Worm (Caenorhabditis elegans) whole organism, L1 larva: ENCODE measurements around the gene pho-14.

Source experiments
- C16A3.4 ChIP-seq: fragments of 150-350 bp; optimal IDR thresholded peaks from 2 replicates; lab custom pipeline; 2014; ENCODE audit warnings: missing biosample characterization, missing genetic modification characterization
- C34B4.2 ChIP-seq: sonication (generic microtip); optimal IDR thresholded peaks from 2 replicates; lab custom pipeline; 2017; ENCODE audit warnings: mild to moderate bottlenecking, missing genetic modification characterization, missing compliant biosample characterization
- blmp-1 ChIP-seq: fragments of 150-350 bp; optimal IDR thresholded peaks from 2 replicates; lab custom pipeline; 2014; ENCODE audit warnings: missing biosample characterization, missing genetic modification characterization
- ceh-63 ChIP-seq: fragments of 200-800 bp; sonication (Bioruptor generic); optimal IDR thresholded peaks from 2 replicates; lab custom pipeline; 2018; ENCODE audit warnings: mild to moderate bottlenecking, missing genetic modification characterization, missing compliant biosample characterization
- ces-1 ChIP-seq: fragments of 150-350 bp; optimal IDR thresholded peaks from 2 replicates; lab custom pipeline; 2014; ENCODE audit warnings: missing biosample characterization, missing genetic modification reagents, missing genetic modification characterization
- efl-1 ChIP-seq, 4 experiments: fragments of 150-350 bp; optimal IDR thresholded peaks in 3 of 4; peaks in 1 of 4; 1 replicate in 1 of 4; 2 replicates in 3 of 4; lab custom pipeline; 2014; ENCODE audit warnings: missing biosample characterization in 2 of 4, missing genetic modification characterization in 2 of 4, missing genetic modification reagents in 2 of 4
- efl-3 ChIP-seq: fragments of 200-800 bp; sonication (Bioruptor generic); optimal IDR thresholded peaks from 2 replicates; lab custom pipeline; 2018; ENCODE audit warnings: mild to moderate bottlenecking, missing genetic modification characterization, missing compliant biosample characterization
- elt-2 ChIP-seq: sonication (generic microtip); optimal IDR thresholded peaks from 2 replicates; lab custom pipeline; 2016; ENCODE audit warnings: missing genetic modification characterization, mild to moderate bottlenecking, inconsistent platforms, missing compliant biosample characterization, missing genetic modification reagents
- elt-3 ChIP-seq, 6 experiments: fragments of 150-350 bp in 1 of 6; sonication (generic microtip); optimal IDR thresholded peaks; 2 replicates each; lab custom pipeline; 2017 to 2018; ENCODE audit warnings: missing biosample characterization in 6 of 6, missing genetic modification characterization in 6 of 6, inconsistent platforms in 1 of 6
- fkh-4 ChIP-seq: sonication (generic microtip); optimal IDR thresholded peaks from 2 replicates; lab custom pipeline; 2016; ENCODE audit warnings: missing compliant biosample characterization, missing genetic modification characterization, borderline replicate concordance
- hlh-17 ChIP-seq: fragments of 200-800 bp; sonication (Bioruptor generic); optimal IDR thresholded peaks from 2 replicates; lab custom pipeline; 2018; ENCODE audit warnings: missing genetic modification characterization, mild to moderate bottlenecking, missing compliant biosample characterization, moderate library complexity, borderline replicate concordance
- hlh-4 ChIP-seq: sonication (generic microtip); optimal IDR thresholded peaks from 2 replicates; lab custom pipeline; 2016; ENCODE audit warnings: mild to moderate bottlenecking, missing genetic modification characterization, missing compliant biosample characterization
- irx-1 ChIP-seq: sonication (generic microtip); optimal IDR thresholded peaks from 2 replicates; lab custom pipeline; 2016; ENCODE audit warnings: missing genetic modification characterization, missing compliant biosample characterization
- isw-1 ChIP-seq: fragments of 200-800 bp; sonication (Bioruptor generic); IDR thresholded peaks from 2 replicates; pipeline ENCODE4 v1.3.6; 2022; ENCODE audit warnings: missing genetic modification characterization, missing compliant biosample characterization
- jun-1 ChIP-seq: fragments of 150-350 bp; optimal IDR thresholded peaks from 2 replicates; lab custom pipeline; 2014; ENCODE audit warnings: missing biosample characterization, missing genetic modification reagents, missing genetic modification characterization
- lin-13 ChIP-seq: fragments of 150-350 bp; optimal IDR thresholded peaks from 2 replicates; lab custom pipeline; 2014; ENCODE audit warnings: missing biosample characterization, missing genetic modification reagents, missing genetic modification characterization
- lin-35 ChIP-seq, 2 experiments: fragments of 150-350 bp; optimal IDR thresholded peaks; 2 replicates each; lab custom pipeline; 2014; ENCODE audit warnings: missing biosample characterization in 2 of 2, missing genetic modification characterization in 2 of 2, missing genetic modification reagents in 2 of 2
- lir-3 ChIP-seq: sonication (generic microtip); optimal IDR thresholded peaks from 2 replicates; lab custom pipeline; 2016; ENCODE audit warnings: mild to moderate bottlenecking, missing genetic modification characterization, moderate library complexity, missing compliant biosample characterization; ENCODE audit not compliant: poor library complexity
- lsy-2 ChIP-seq, 2 experiments: fragments of 150-350 bp; optimal IDR thresholded peaks; 2 replicates each; lab custom pipeline; 2014; ENCODE audit warnings: missing biosample characterization in 2 of 2, missing genetic modification characterization in 2 of 2
- mef-2 ChIP-seq: fragments of 150-350 bp; optimal IDR thresholded peaks from 2 replicates; lab custom pipeline; 2014; ENCODE audit warnings: missing biosample characterization, missing genetic modification characterization
- nhr-11 ChIP-seq: fragments of 150-350 bp; optimal IDR thresholded peaks from 2 replicates; lab custom pipeline; 2014; ENCODE audit warnings: missing biosample characterization, missing genetic modification characterization
- nhr-12 ChIP-seq: sonication (generic microtip); optimal IDR thresholded peaks from 2 replicates; lab custom pipeline; 2017; ENCODE audit warnings: missing biosample characterization, missing genetic modification characterization
- nhr-237 ChIP-seq: fragments of 150-350 bp; optimal IDR thresholded peaks from 2 replicates; lab custom pipeline; 2014; ENCODE audit warnings: missing biosample characterization, missing genetic modification characterization
- nhr-47 ChIP-seq: sonication (generic microtip); optimal IDR thresholded peaks from 2 replicates; lab custom pipeline; 2016; ENCODE audit warnings: mild to moderate bottlenecking, missing genetic modification characterization, moderate library complexity, missing compliant biosample characterization
- nhr-77 ChIP-seq: fragments of 150-350 bp; optimal IDR thresholded peaks from 2 replicates; lab custom pipeline; 2014; ENCODE audit warnings: missing biosample characterization, missing genetic modification characterization
- nhr-84 ChIP-seq: sonication (generic microtip); optimal IDR thresholded peaks from 2 replicates; lab custom pipeline; 2017; ENCODE audit warnings: missing biosample characterization, missing genetic modification characterization
- nhr-85 ChIP-seq: sonication (generic microtip); peaks from one replicate; lab custom pipeline; 2016; ENCODE audit warnings: missing genetic modification characterization, inconsistent platforms, missing compliant biosample characterization
- nhr-90 ChIP-seq: sonication (generic microtip); optimal IDR thresholded peaks from 2 replicates; lab custom pipeline; 2016; ENCODE audit warnings: mild to moderate bottlenecking, missing genetic modification characterization, missing compliant biosample characterization; ENCODE audit not compliant: poor library complexity
- tlp-1 ChIP-seq: fragments of 150-350 bp; optimal IDR thresholded peaks from 2 replicates; lab custom pipeline; 2014; ENCODE audit warnings: missing biosample characterization, missing genetic modification characterization
- unc-130 ChIP-seq: fragments of 150-350 bp; optimal IDR thresholded peaks from 2 replicates; lab custom pipeline; 2017; ENCODE audit warnings: missing biosample characterization, missing genetic modification characterization, inconsistent platforms
- unc-86 ChIP-seq: sonication (generic microtip); optimal IDR thresholded peaks from 2 replicates; lab custom pipeline; 2016; ENCODE audit warnings: missing genetic modification characterization, missing compliant biosample characterization
- unc-98 ChIP-seq: fragments of 200-800 bp; sonication (Bioruptor generic); IDR thresholded peaks from 2 replicates; pipeline ENCODE4 v1.3.6; 2022; ENCODE audit warnings: missing genetic modification characterization, missing compliant biosample characterization
- zag-1 ChIP-seq: fragments of 150-350 bp; optimal IDR thresholded peaks from 2 replicates; lab custom pipeline; 2014; ENCODE audit warnings: missing biosample characterization, missing genetic modification characterization
- ztf-11 ChIP-seq, 2 experiments: sonication (generic microtip); optimal IDR thresholded peaks; 2 replicates each; lab custom pipeline; 2016 to 2017; ENCODE audit warnings: missing genetic modification characterization in 2 of 2, missing biosample characterization in 1 of 2, missing compliant biosample characterization in 1 of 2
- ztf-4 ChIP-seq: fragments of 150-350 bp; optimal IDR thresholded peaks from 2 replicates; lab custom pipeline; 2014; ENCODE audit warnings: missing biosample characterization, missing genetic modification characterization

pho-14 gene

ce11 chrII:1082859-1083258 is 17.8 kb downstream of the pho-14 start, which contains the start of gene K02E7.1:
Gene K02E7.1, plus strand, starts transcription at chrII:1083159.
- TF ChIP-seq unc-86 (tag; lab: Kevin White, UChicago) (no peak), tlp-1 (tag; lab: Kevin White, UChicago) (no peak), nhr-12 (tag; lab: Kevin White, UChicago) (no peak), jun-1 (tag; lab: Kevin White, UChicago) (no peak)
- TF ChIP-seq, all 84 proteins: peak for 0

DNA sequence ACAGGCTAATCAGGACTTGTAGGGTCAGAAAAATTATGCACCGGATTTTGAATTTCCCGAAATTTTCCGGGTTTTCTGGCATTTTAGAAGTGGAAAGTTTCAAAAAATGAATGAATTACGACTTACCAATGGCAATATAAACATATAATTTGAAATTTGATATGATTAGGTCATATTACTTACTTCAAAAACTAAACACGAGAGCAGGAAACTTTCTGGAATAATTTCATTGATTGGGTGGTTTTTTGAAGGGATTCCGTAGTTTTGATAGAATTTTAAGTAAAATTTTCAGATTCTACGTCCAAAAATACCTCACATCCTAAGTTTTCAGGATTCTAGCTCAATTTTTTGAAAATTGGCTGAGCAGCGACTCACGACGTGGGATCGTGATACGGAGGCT is 25.2 kb downstream of the pho-14 start, which contains the start of gene K02E7.11:
Gene K02E7.11, minus strand, starts transcription at position 101 of the 400 bp plus-strand sequence.
- TF ChIP-seq unc-98 (GFP tag; lab: Robert Waterston, UW) (no peak), C16A3.4 (tag; lab: Kevin White, UChicago) (no peak), elt-2 (tag; lab: Kevin White, UChicago) (no peak), nhr-85 (no peak), ztf-11 (tag; optimal IDR thresholded peaks at IDR 0.05; lab: Kevin White, UChicago) (no peak), nhr-77 (tag; lab: Kevin White, UChicago) (no peak)

ce11 chrII:1072106-1072505 is 28.5 kb downstream of the pho-14 start, which contains the start of gene K02E7.4:
Gene K02E7.4, plus strand, starts transcription at chrII:1072406.
- TF ChIP-seq ceh-63 (GFP tag; lab: Kevin White, UChicago) = no peak
- no peak for TF ChIP-seq isw-1 (GFP tag; lab: Robert Waterston, UW)
- TF ChIP-seq, all 84 proteins: peak for 0

ce11 chrII:1071432-1071831 is 29.2 kb downstream of the pho-14 start:
- TF ChIP-seq zag-1 (tag; lab: Kevin White, UChicago) = no peak
- TF ChIP-seq ztf-4 = no peak
- TF ChIP-seq irx-1 (tag; lab: Kevin White, UChicago) = no peak
- no peak for TF ChIP-seq blmp-1 (tag; lab: Kevin White, UChicago)
- TF ChIP-seq efl-1 (optimal IDR thresholded peaks at IDR 0.05; lab: Kevin White, UChicago) = peak in 1 of 2 experiments; percentile 6
- no peak for TF ChIP-seq efl-1 (GFP tag; optimal IDR thresholded peaks at IDR 0.05 in 1 of 2; lab: Kevin White, UChicago)
- no peak for TF ChIP-seq ceh-63 (GFP tag; lab: Kevin White, UChicago)
- no peak for TF ChIP-seq tlp-1 (tag; lab: Kevin White, UChicago)
- peak in 1 of 2 experiments; percentile 63 for TF ChIP-seq lsy-2 (tag; optimal IDR thresholded peaks at IDR 0.05; lab: Kevin White, UChicago)
- no peak for TF ChIP-seq fkh-4 (tag; lab: Kevin White, UChicago)
- TF ChIP-seq hlh-17 = no peak

- TF ChIP-seq nhr-90 (tag; lab: Kevin White, UChicago) = no peak
- TF ChIP-seq hlh-4 = no peak
- TF ChIP-seq zag-1 (tag; lab: Kevin White, UChicago) = no peak
- no peak for TF ChIP-seq lin-13 (GFP tag; lab: Kevin White, UChicago)
- no peak for TF ChIP-seq nhr-85
- TF ChIP-seq mef-2 (tag; lab: Kevin White, UChicago) = no peak
- no peak for TF ChIP-seq lin-35 (GFP tag; optimal IDR thresholded peaks at IDR 0.05; lab: Kevin White, UChicago)
- no peak for TF ChIP-seq unc-130
- TF ChIP-seq irx-1 (tag; lab: Kevin White, UChicago) = no peak
- TF ChIP-seq ztf-4 = no peak
- TF ChIP-seq elt-3 (tag; optimal IDR thresholded peaks at IDR 0.05; lab: Kevin White, UChicago) = no peak
These were observed 29.7 kb downstream of the pho-14 start, which contains the start of gene K02E7.12 for ce11 chrII:1070875-1071274. Gene K02E7.12, plus strand, starts transcription at chrII:1071175.

DNA sequence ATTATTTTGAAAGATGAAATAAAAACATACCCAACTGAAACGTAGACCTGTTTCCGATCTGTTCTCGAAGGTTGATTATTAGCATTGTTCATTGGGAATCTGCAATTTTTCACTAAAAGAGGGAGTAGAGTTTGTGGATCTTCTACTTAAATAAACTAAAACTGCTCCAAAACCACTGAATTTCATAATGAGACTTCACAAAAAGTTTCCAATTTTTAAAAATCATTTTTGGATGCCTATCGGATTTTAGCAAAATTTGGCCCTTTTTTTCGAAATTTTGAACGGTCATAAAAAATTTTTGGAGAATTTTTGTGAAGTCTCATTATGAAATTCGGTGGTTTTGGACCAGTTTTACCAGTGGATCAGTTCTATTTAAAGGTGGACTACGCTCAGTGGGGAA is 33.7 kb downstream of the pho-14 start, which contains the start of gene K02E7.10:
Gene K02E7.10, minus strand, starts transcription at position 101 of the 400 bp plus-strand sequence.
- TF ChIP-seq lir-3 (tag; lab: Kevin White, UChicago) (no peak), C16A3.4 (tag; lab: Kevin White, UChicago) (no peak), ceh-63 (GFP tag; lab: Kevin White, UChicago) (no peak), nhr-84 (tag; lab: Kevin White, UChicago) (no peak), nhr-11 (no peak), nhr-237 (tag; lab: Kevin White, UChicago) (no peak), C34B4.2 (no peak), ces-1 (GFP tag; lab: Kevin White, UChicago) (no peak), efl-3 (no peak), unc-130 (no peak), isw-1 (GFP tag; lab: Robert Waterston, UW) (no peak), nhr-47 (no peak)
